Fruit fly (Drosophila melanogaster): Measurements from ENCODE around the gene RpS5a.

DNA sequence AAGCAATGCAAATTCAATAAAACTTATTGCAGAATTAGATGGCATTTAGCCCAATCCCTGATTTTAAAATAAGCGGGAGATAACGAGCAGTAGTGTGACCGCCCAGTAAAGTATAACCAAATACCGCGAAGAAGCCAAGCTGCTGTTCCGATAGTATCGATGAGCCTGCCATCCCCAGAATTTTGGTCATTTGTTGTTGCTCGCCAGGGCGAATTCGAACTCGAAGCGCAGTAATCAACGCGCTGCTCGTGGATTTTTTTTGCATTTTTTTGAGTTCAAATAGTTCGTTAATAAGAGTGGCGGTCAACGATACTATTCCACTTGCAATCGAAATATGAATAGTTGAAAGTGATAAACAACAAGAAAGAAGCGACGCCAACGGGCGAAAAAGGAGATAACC is 11.8 kb upstream of the RpS5a start, which contains the start of gene baz:
- no peak for TF ChIP-seq Hr83 (GFP tag; optimal IDR thresholded peaks at IDR 0.05; ENCODE audit: poor library complexity, severe bottlenecking)
- no peak for TF ChIP-seq Vsx2 (GFP tag; optimal IDR thresholded peaks at IDR 0.05; ENCODE audit: partially characterized antibody)
- TF ChIP-seq N (GFP tag; optimal IDR thresholded peaks at IDR 0.05) = no peak
- TF ChIP-seq sv (GFP tag; optimal IDR thresholded peaks at IDR 0.05) = no peak
- TF ChIP-seq pan (optimal IDR thresholded peaks at IDR 0.05) = no peak
- no peak for TF ChIP-seq usp (GFP tag; optimal IDR thresholded peaks at IDR 0.05)
- no peak for TF ChIP-seq dl (GFP tag; optimal IDR thresholded peaks at IDR 0.05; ENCODE audit: insufficient read depth in 1 of 2, partially characterized antibody in 2 of 2)
- TF ChIP-seq lola (GFP tag; optimal IDR thresholded peaks at IDR 0.05) = no peak
- TF ChIP-seq OdsH (GFP tag; optimal IDR thresholded peaks at IDR 0.05) = no peak
